Fruit fly (Drosophila melanogaster): ENCODE data around the gene CG3308.

CG3308 gene

dm6 chr3R:21273427-21274038 is at the start of gene CG3308 (continued):
- TF ChIP-seq Eip74EF (GFP tag; optimal IDR thresholded peaks at IDR 0.05) (no peak), lola (GFP tag; optimal IDR thresholded peaks at IDR 0.05) (no peak), CG10366 (GFP tag; IDR thresholded peaks at IDR 0.05) (no peak), Med (GFP tag) (peak; percentile 88), eve (GFP tag; optimal IDR thresholded peaks at IDR 0.05) (no peak), Camta (GFP tag; optimal IDR thresholded peaks at IDR 0.05) (no peak), CG30431 (GFP tag; optimal IDR thresholded peaks at IDR 0.05) (no peak), Six4 (GFP tag; optimal IDR thresholded peaks at IDR 0.05) (no peak), CG12104 (GFP tag; optimal IDR thresholded peaks at IDR 0.05) (no peak), onecut (GFP tag; IDR thresholded peaks at IDR 0.05) (0 out of 2 replicates have a peak, but pooled peaks have one; percentile 28), E2f1 (GFP tag; IDR thresholded peaks at IDR 0.05) (no peak), Neu2 (GFP tag; optimal IDR thresholded peaks at IDR 0.05; ENCODE audit: borderline replicate concordance) (no peak), CG18599 (GFP tag; optimal IDR thresholded peaks at IDR 0.05) (peak; percentile 33), CG4707 (GFP tag; optimal IDR thresholded peaks at IDR 0.05) (no peak), dan (GFP tag; IDR thresholded peaks at IDR 0.05) (no peak), CG10274 (GFP tag; optimal IDR thresholded peaks at IDR 0.05) (no peak), CG2889 (GFP tag; IDR thresholded peaks at IDR 0.05) (no peak), Hr3 (GFP tag; optimal IDR thresholded peaks at IDR 0.05) (no peak), Hr51 (GFP tag; optimal IDR thresholded peaks at IDR 0.05) (peak in 1 of 2 experiments; percentile 10), Jarid2 (GFP tag; optimal IDR thresholded peaks at IDR 0.05) (no peak), CG17361 (GFP tag; IDR thresholded peaks at IDR 0.05) (peak; percentile 46; the same call in 1 of the 3 replicates), CG6813 (GFP tag; optimal IDR thresholded peaks at IDR 0.05) (no peak), CG4328 (GFP tag; optimal IDR thresholded peaks at IDR 0.05) (no peak), Stat92E (GFP tag; optimal IDR thresholded peaks at IDR 0.05) (no peak), so (GFP tag; IDR thresholded peaks at IDR 0.05) (no peak), CG2120 (GFP tag; optimal IDR thresholded peaks at IDR 0.05) (peak; percentile 64), mld (GFP tag; IDR thresholded peaks at IDR 0.05; ENCODE audit: partially characterized antibody) (peak; percentile 76; the same call in 2 of the 3 replicates), gce (GFP tag; IDR thresholded peaks at IDR 0.05) (no peak), CrebB (tag; optimal IDR thresholded peaks at IDR 0.05) (peak; percentile 7), CG17385 (GFP tag; optimal IDR thresholded peaks at IDR 0.05) (peak; percentile 28), jing (GFP tag; optimal IDR thresholded peaks at IDR 0.05) (no peak), CG8765 (GFP tag; IDR thresholded peaks at IDR 0.05) (no peak), D19B (GFP tag; optimal IDR thresholded peaks at IDR 0.05) (no peak), knrl (GFP tag; IDR thresholded peaks at IDR 0.05; ENCODE audit: partially characterized antibody) (peak; percentile 82), slou (GFP tag; optimal IDR thresholded peaks at IDR 0.05) (no peak), ab (GFP tag; optimal IDR thresholded peaks at IDR 0.05) (no peak), CG1024 (GFP tag; IDR thresholded peaks at IDR 0.05) (no peak), p53 (GFP tag; optimal IDR thresholded peaks at IDR 0.05) (no peak), CG11398 (GFP tag; optimal IDR thresholded peaks at IDR 0.05) (no peak), HLHmδ (GFP tag; optimal IDR thresholded peaks at IDR 0.05) (no peak), CG13775 (GFP tag; optimal IDR thresholded peaks at IDR 0.05) (peak; percentile 2), CG5245 (GFP tag; optimal IDR thresholded peaks at IDR 0.05) (peak; percentile 47), CG7357 (GFP tag; IDR thresholded peaks at IDR 0.05) (no peak), Dip2 (GFP tag; IDR thresholded peaks at IDR 0.05) (no peak), D (optimal IDR thresholded peaks at IDR 0.05) (no peak), D (GFP tag; optimal IDR thresholded peaks at IDR 0.05) (no peak), CG10565 (GFP tag; optimal IDR thresholded peaks at IDR 0.05) (no peak), Dip3 (GFP tag; optimal IDR thresholded peaks at IDR 0.05) (no peak), CG14965 (GFP tag; optimal IDR thresholded peaks at IDR 0.05; ENCODE audit: borderline replicate concordance) (no peak), CG16863 (GFP tag; optimal IDR thresholded peaks at IDR 0.05) (no peak)
